Fruit fly (Drosophila melanogaster) whole organism, embryonic: ENCODE data around the gene CG3726.

Experiments
- Antp ChIP-seq: fragments of 200-800 bp; sonication (Bioruptor generic); optimal IDR thresholded peaks from 3 replicates; lab custom pipeline; 2016; ENCODE audit warnings: missing biosample characterization, missing genetic modification characterization
- BEAF-32 ChIP-seq: fragments of 200-800 bp; sonication (Bioruptor generic); optimal IDR thresholded peaks from 3 replicates; lab custom pipeline; 2017; ENCODE audit warnings: missing biosample characterization, missing genetic modification characterization, mild to moderate bottlenecking, moderate library complexity, missing genetic modification reagents
- Bgb ChIP-seq: fragments of 200-800 bp; sonication (Bioruptor generic); IDR thresholded peaks from 2 replicates; pipeline ENCODE4 v1.3.6; 2022; ENCODE audit warnings: missing biosample characterization, missing genetic modification characterization; ENCODE audit not compliant: partially characterized antibody
- CG12391 ChIP-seq: fragments of 200-800 bp; sonication (Bioruptor generic); optimal IDR thresholded peaks from 3 replicates; lab custom pipeline; 2018; ENCODE audit warnings: missing biosample characterization, mild to moderate bottlenecking, missing genetic modification characterization, moderate library complexity
- CG13287 ChIP-seq: fragments of 200-800 bp; sonication (Bioruptor generic); IDR thresholded peaks from 2 replicates; pipeline ENCODE4 v1.3.6; 2022; ENCODE audit warnings: missing biosample characterization, missing genetic modification characterization; ENCODE audit not compliant: partially characterized antibody
- CG14860 ChIP-seq: fragments of 200-800 bp; sonication (Bioruptor generic); IDR thresholded peaks from 3 replicates; pipeline ENCODE4 v1.3.6; 2022; ENCODE audit warnings: missing biosample characterization, missing genetic modification characterization; ENCODE audit not compliant: partially characterized antibody
- CG16813 ChIP-seq: fragments of 200-800 bp; sonication (Bioruptor generic); IDR thresholded peaks from 3 replicates; pipeline ENCODE4 v1.3.6; 2022; ENCODE audit warnings: missing biosample characterization, missing genetic modification characterization; ENCODE audit not compliant: partially characterized antibody
- CG2129 ChIP-seq: fragments of 200-800 bp; sonication (Bioruptor generic); IDR thresholded peaks from 2 replicates; pipeline ENCODE4 v1.3.6; 2022; ENCODE audit warnings: missing biosample characterization, missing genetic modification characterization; ENCODE audit not compliant: partially characterized antibody
- CG2712 ChIP-seq: fragments of 200-800 bp; optimal IDR thresholded peaks from 3 replicates; lab custom pipeline; 2019; ENCODE audit warnings: missing biosample characterization, mild to moderate bottlenecking, missing genetic modification characterization, moderate library complexity
- CG30020 ChIP-seq: fragments of 200-800 bp; optimal IDR thresholded peaks from 2 replicates; lab custom pipeline; 2019; ENCODE audit warnings: missing biosample characterization, mild to moderate bottlenecking, missing genetic modification characterization, moderate library complexity
- CG34224 ChIP-seq: fragments of 200-800 bp; sonication (Bioruptor generic); IDR thresholded peaks from 3 replicates; pipeline ENCODE4 v1.3.6; 2022; ENCODE audit warnings: missing biosample characterization, missing genetic modification characterization; ENCODE audit not compliant: partially characterized antibody
- CG42726 ChIP-seq: fragments of 200-800 bp; sonication (Bioruptor generic); IDR thresholded peaks from 2 replicates; pipeline ENCODE4 v1.3.6; 2022; ENCODE audit warnings: missing biosample characterization, missing genetic modification characterization; ENCODE audit not compliant: partially characterized antibody
- CG6791 ChIP-seq: fragments of 200-800 bp; sonication (Bioruptor generic); IDR thresholded peaks from 3 replicates; pipeline ENCODE4 v1.3.6; 2022; ENCODE audit warnings: missing biosample characterization, missing genetic modification characterization; ENCODE audit not compliant: partially characterized antibody
- CG7357 ChIP-seq: fragments of 200-800 bp; sonication (Bioruptor generic); IDR thresholded peaks from 3 replicates; pipeline ENCODE4 v1.3.6; 2022; ENCODE audit warnings: missing biosample characterization, missing genetic modification characterization
- Dll ChIP-seq: fragments of 200-800 bp; sonication (Bioruptor generic); IDR thresholded peaks from 4 replicates; pipeline ENCODE4 v1.3.6; 2022; ENCODE audit warnings: missing biosample characterization, missing genetic modification characterization; ENCODE audit not compliant: partially characterized antibody
- Doc3 ChIP-seq: fragments of 200-800 bp; sonication (Bioruptor generic); IDR thresholded peaks from 3 replicates; pipeline ENCODE4 v1.3.6; 2022; ENCODE audit warnings: missing biosample characterization, missing genetic modification characterization; ENCODE audit not compliant: partially characterized antibody
- Dref ChIP-seq: fragments of 200-800 bp; sonication (Bioruptor generic); IDR thresholded peaks from 2 replicates; pipeline ENCODE4 v1.3.6; 2022; ENCODE audit warnings: missing biosample characterization, missing genetic modification characterization
- E2f2 ChIP-seq: fragments of 200-800 bp; sonication (Bioruptor generic); IDR thresholded peaks from 2 replicates; pipeline ENCODE4 v1.3.6; 2022; ENCODE audit warnings: missing biosample characterization, missing genetic modification characterization
- HLH4C ChIP-seq: fragments of 200-800 bp; sonication (Bioruptor generic); IDR thresholded peaks from 3 replicates; pipeline ENCODE4 v1.3.6; 2022; ENCODE audit warnings: missing biosample characterization, missing genetic modification characterization; ENCODE audit not compliant: partially characterized antibody
- MBD-R2 ChIP-seq: fragments of 200-800 bp; sonication (Bioruptor generic); IDR thresholded peaks from 2 replicates; pipeline ENCODE4 v1.3.6; 2022; ENCODE audit warnings: missing biosample characterization, missing genetic modification characterization
- Opbp ChIP-seq: fragments of 200-800 bp; sonication (Bioruptor generic); IDR thresholded peaks from 3 replicates; pipeline ENCODE4 v1.3.6; 2022; ENCODE audit warnings: missing biosample characterization, missing genetic modification characterization; ENCODE audit not compliant: partially characterized antibody
- Scr ChIP-seq: fragments of 200-800 bp; sonication (Bioruptor generic); IDR thresholded peaks from 2 replicates; pipeline ENCODE4 v1.3.6; 2022; ENCODE audit warnings: missing biosample characterization, missing genetic modification characterization; ENCODE audit not compliant: partially characterized antibody
- amos ChIP-seq: fragments of 200-800 bp; sonication (Bioruptor generic); IDR thresholded peaks from 2 replicates; pipeline ENCODE4 v1.3.6; 2022; ENCODE audit warnings: missing biosample characterization, missing genetic modification characterization; ENCODE audit not compliant: partially characterized antibody
- ato ChIP-seq: fragments of 200-800 bp; sonication (Bioruptor generic); IDR thresholded peaks from 2 replicates; pipeline ENCODE4 v1.3.6; 2022; ENCODE audit warnings: missing biosample characterization, missing genetic modification characterization; ENCODE audit not compliant: partially characterized antibody
- bbx ChIP-seq: fragments of 200-800 bp; sonication (Bioruptor generic); IDR thresholded peaks from 2 replicates; pipeline ENCODE4 v1.3.6; 2022; ENCODE audit warnings: missing biosample characterization, missing genetic modification characterization; ENCODE audit not compliant: partially characterized antibody
- hb ChIP-seq: fragments of 200-800 bp; sonication (Bioruptor generic); IDR thresholded peaks from 3 replicates; pipeline ENCODE4 v1.3.6; 2022; ENCODE audit warnings: missing biosample characterization, missing genetic modification characterization; ENCODE audit not compliant: partially characterized antibody
- hbn ChIP-seq: fragments of 200-800 bp; sonication (Bioruptor generic); IDR thresholded peaks from 2 replicates; pipeline ENCODE4 v1.3.6; 2022; ENCODE audit warnings: missing biosample characterization, missing genetic modification characterization; ENCODE audit not compliant: partially characterized antibody
- inv ChIP-seq: fragments of 200-800 bp; sonication (Bioruptor generic); IDR thresholded peaks from 2 replicates; pipeline ENCODE4 v1.3.6; 2022; ENCODE audit warnings: missing biosample characterization, missing genetic modification characterization; ENCODE audit not compliant: partially characterized antibody
- knrl ChIP-seq: fragments of 200-800 bp; sonication (Bioruptor generic); IDR thresholded peaks from 3 replicates; pipeline ENCODE4 v1.3.6; 2022; ENCODE audit warnings: missing biosample characterization, missing genetic modification characterization; ENCODE audit not compliant: partially characterized antibody
- row ChIP-seq: fragments of 200-800 bp; sonication (Bioruptor generic); IDR thresholded peaks from 3 replicates; pipeline ENCODE4 v1.3.6; 2022; ENCODE audit warnings: missing biosample characterization, missing genetic modification characterization
- sna ChIP-seq: fragments of 200-800 bp; sonication (Bioruptor generic); IDR thresholded peaks from 2 replicates; pipeline ENCODE4 v1.3.6; 2022; ENCODE audit warnings: missing biosample characterization, missing genetic modification characterization; ENCODE audit not compliant: partially characterized antibody
- ssp ChIP-seq: fragments of 200-800 bp; sonication (Bioruptor generic); IDR thresholded peaks from 2 replicates; pipeline ENCODE4 v1.3.6; 2022; ENCODE audit warnings: missing biosample characterization, missing genetic modification characterization
- unc-4 ChIP-seq: fragments of 200-800 bp; sonication (Bioruptor generic); IDR thresholded peaks from 2 replicates; pipeline ENCODE4 v1.3.6; 2022; ENCODE audit warnings: missing biosample characterization, missing genetic modification characterization; ENCODE audit not compliant: partially characterized antibody
- vnd ChIP-seq: fragments of 200-800 bp; sonication (Bioruptor generic); IDR thresholded peaks from 3 replicates; pipeline ENCODE4 v1.3.6; 2022; ENCODE audit warnings: missing biosample characterization, missing genetic modification characterization; ENCODE audit not compliant: partially characterized antibody

The CG3726 gene

DNA sequence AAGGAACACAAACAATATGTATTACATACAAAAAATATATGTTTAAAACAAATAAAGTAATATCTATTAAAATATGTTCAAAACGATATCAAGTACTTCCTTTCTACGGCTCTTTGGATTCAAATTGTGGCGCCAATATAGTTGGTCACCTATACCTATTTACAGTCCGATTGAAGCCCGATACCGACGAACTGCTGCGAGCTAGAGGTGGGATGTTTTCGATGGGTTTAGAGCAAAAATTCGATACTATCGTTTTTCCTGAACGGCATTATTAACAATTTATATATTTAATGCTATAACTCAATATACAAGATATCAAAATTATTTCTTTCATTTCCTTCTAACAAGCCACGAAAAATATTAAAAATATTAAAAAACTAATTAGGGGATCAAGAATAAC, 24.9 kb downstream of the CG3726 start (continued):
- TF ChIP-seq Doc3 (GFP tag; lab: Robert Waterston, UW) (peak; percentile 56), CG42726 (GFP tag; lab: Robert Waterston, UW) (peak; percentile 23; the same call in 1 of the 2 replicates), hbn (GFP tag; lab: Robert Waterston, UW) (peak; percentile 56), CG12391 (no peak), CG2712 (no peak), E2f2 (GFP tag; lab: Robert Waterston, UW) (peak; percentile 82), Antp (GFP tag; lab: Kevin White, UChicago) (no peak)
- TF ChIP-seq, all 482 proteins: peak for 37

DNA sequence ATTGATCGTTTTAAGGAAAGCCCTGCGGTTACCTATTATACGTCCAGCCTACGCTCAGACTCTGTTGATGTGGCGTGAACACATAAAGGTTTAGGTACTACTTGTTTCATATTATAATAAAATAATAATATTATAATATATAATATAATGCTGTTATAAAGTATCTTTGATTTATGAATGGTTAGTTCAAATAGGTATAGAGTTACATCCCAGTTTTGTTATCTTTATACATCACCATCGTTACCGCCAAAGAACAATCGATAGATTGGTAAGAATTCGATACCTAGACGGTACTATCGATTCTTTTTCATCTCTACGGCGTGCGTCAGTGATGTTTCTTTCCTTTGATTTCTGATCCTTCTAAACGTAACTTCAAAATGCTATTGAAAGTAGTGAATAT, 25.4 kb downstream of the CG3726 start, which contains the start of gene CG12728:
Gene CG12728, plus strand, starts transcription at position 301 of the 400 bp plus-strand sequence.
- peak; percentile 10; the same call in 1 of the 3 replicates for TF ChIP-seq Doc3 (GFP tag; lab: Robert Waterston, UW)

DNA sequence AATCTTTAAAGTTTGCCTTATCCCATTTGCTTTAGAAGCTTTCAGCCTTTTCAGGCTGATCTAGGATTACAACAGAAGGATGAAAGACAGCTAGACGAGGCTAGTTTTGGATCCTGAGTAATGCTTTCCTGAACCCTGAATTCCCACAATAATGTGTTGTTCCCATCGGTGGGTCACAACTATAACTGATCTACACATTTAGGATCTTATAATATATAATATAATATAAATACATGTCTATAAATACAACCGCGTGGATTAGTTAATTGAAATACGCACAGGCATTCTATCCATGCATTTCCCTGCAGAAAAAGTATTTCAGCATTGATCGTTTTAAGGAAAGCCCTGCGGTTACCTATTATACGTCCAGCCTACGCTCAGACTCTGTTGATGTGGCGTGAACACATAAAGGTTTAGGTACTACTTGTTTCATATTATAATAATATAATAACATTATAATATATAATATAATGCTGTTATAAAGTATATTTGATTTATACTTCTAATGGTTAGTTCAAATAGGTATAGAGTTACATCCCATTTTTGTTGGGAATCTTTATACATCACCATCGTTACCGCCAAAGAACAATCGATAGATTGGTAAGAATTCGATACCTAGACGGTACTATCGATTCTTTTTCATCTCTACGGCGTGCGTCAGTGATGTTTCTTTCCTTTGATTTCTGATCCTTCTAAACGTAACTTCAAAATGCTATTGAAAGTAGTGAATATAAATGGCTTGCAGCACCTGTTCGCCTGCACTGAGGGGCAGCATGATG, 28.3 kb downstream of the CG3726 start, which contains the start of gene CG32756:
Gene CG32756, plus strand, starts transcription at position 631 of the 779 bp plus-strand sequence.
- TF ChIP-seq BEAF-32 (GFP tag; lab: Kevin White, UChicago) (peak; percentile 38), hbn (GFP tag; lab: Robert Waterston, UW) (peak; percentile 56), MBD-R2 (GFP tag; lab: Robert Waterston, UW) (0 out of 2 replicates have a peak, but pooled peaks have one; percentile 26), Doc3 (GFP tag; lab: Robert Waterston, UW) (peak; percentile 50; the same call in 1 of the 3 replicates), knrl (peak; percentile 64; the same call in 2 of the 3 replicates), unc-4 (peak; percentile 65; the same call in 1 of the 2 replicates), row (GFP tag; lab: Robert Waterston, UW) (0 out of 3 replicates have a peak, but pooled peaks have one; percentile 37), CG14860 (peak; percentile 60; the same call in 2 of the 3 replicates), CG6791 (GFP tag; lab: Robert Waterston, UW) (peak; percentile 77), CG30020 (tag; lab: Kevin White, UChicago) (peak; percentile 66), Opbp (GFP tag; lab: Robert Waterston, UW) (peak; percentile 71; the same call in 2 of the 3 replicates), hb (GFP tag; lab: Robert Waterston, UW) (peak; percentile 58; the same call in 1 of the 3 replicates), bbx (peak; percentile 70), E2f2 (GFP tag; lab: Robert Waterston, UW) (peak; percentile 66), CG7357 (GFP tag; lab: Robert Waterston, UW) (peak; percentile 59; the same call in 1 of the 3 replicates), CG16813 (GFP tag; lab: Robert Waterston, UW) (peak; percentile 71), CG13287 (GFP tag; lab: Robert Waterston, UW) (peak; percentile 77), sna (GFP tag; lab: Robert Waterston, UW) (peak; percentile 52; the same call in 1 of the 2 replicates), vnd (GFP tag; lab: Robert Waterston, UW) (peak; percentile 50; the same call in 1 of the 3 replicates), ssp (GFP tag; lab: Robert Waterston, UW) (peak; percentile 87), Dref (GFP tag; lab: Robert Waterston, UW) (peak; percentile 70), ato (GFP tag; lab: Robert Waterston, UW) (peak; percentile 56), inv (GFP tag; lab: Robert Waterston, UW) (peak; percentile 53; the same call in 1 of the 2 replicates), CG2129 (GFP tag; lab: Robert Waterston, UW) (peak; percentile 31; the same call in 1 of the 2 replicates), Bgb (peak; percentile 69), amos (peak; percentile 72), CG34224 (GFP tag; lab: Robert Waterston, UW) (peak; percentile 63), HLH4C (GFP tag; lab: Robert Waterston, UW) (peak; percentile 68), Dll (GFP tag; lab: Robert Waterston, UW) (peak; percentile 76), Scr (GFP tag; lab: Robert Waterston, UW) (peak; percentile 72)
